Worm (Caenorhabditis elegans): ENCODE results near the gene mboa-2.

Gene mboa-2

ce11 chrV:11078104-11078724 lies 44.1 kb downstream of the mboa-2 start, which contains the start of gene act-2 (continued):
- TF ChIP-seq pha-4 (tag; optimal IDR thresholded peaks at IDR 0.05): peak; percentile 76
- no peak for TF ChIP-seq ztf-11 (tag; optimal IDR thresholded peaks at IDR 0.05)
- no peak for TF ChIP-seq nhr-2 (tag; optimal IDR thresholded peaks at IDR 0.05)

ce11 chrV:11076403-11076802 lies 45.9 kb downstream of the mboa-2 start:
- TF ChIP-seq elt-1 (tag; optimal IDR thresholded peaks at IDR 0.05; ENCODE audit: borderline replicate concordance, insufficient read depth) (peak; percentile 92), nhr-2 (tag; optimal IDR thresholded peaks at IDR 0.05) (no peak)

DNA sequence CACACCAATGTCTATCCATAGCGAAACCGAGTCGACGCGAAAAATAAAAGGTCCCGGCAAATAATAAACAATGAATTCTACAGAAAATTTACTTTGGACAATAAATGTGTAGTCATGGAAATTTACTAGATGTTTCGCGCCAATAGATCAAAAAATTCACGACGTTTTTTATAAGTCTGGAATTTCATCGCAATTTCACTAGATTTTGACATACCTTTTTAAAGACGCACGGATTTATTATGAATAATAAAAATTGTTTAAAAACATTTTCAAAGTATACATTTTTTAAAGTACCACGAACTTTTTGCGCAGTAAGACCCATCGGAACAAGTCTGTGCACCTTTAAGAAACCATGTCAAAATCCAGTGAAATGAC lies 46.3 kb downstream of the mboa-2 start:
- TF ChIP-seq elt-1 (tag; optimal IDR thresholded peaks at IDR 0.05; ENCODE audit: borderline replicate concordance, insufficient read depth) (no peak), M03D4.4 (tag; optimal IDR thresholded peaks at IDR 0.05) (no peak), pha-4 (tag; optimal IDR thresholded peaks at IDR 0.05) (no peak), mep-1 (tag; optimal IDR thresholded peaks at IDR 0.05) (no peak), mls-2 (tag; optimal IDR thresholded peaks at IDR 0.05) (no peak), nhr-76 (tag; optimal IDR thresholded peaks at IDR 0.05) (no peak)

DNA sequence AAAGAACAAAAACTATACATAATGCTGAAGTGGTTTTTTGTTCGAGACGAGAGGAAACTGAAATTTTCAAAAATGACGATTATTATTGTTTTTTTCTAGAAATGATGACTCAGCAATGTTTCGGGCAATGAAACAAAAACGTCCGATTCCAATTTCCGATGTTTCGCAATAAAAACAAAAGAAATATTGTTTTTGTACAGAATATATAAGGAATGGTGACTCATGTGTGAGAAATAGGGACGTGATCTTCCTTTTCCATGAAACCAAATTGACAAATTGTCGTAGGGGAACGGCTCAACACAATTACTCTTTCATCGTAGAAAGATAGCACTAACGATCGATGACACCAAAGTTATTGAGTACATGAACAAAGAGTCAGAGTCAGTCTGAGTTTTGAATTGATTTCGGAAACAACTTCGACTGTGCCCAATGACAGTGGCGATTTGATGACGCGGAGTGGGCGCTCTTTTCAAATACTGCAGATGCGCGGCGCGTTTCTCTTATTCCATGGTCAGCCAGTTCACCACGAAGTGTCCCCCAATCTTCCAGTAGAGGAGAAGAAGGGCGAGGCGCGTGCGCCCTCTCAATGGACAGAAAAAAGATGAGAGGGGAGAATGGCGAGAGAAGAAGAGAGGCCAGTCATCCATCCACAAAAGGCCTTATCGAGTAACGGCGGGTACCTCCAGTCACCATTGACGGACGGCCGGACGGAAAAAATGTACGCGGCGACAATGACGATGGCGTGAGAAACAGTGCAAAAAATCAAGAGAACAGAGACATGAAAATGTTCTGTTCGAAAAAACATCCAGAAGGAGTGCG lies 46.9 kb downstream of the mboa-2 start:
- TF ChIP-seq tbx-8 (GFP tag; optimal IDR thresholded peaks at IDR 0.05) (no peak), elt-1 (tag; optimal IDR thresholded peaks at IDR 0.05; ENCODE audit: borderline replicate concordance, insufficient read depth) (no peak), unc-120 (tag; optimal IDR thresholded peaks at IDR 0.05; ENCODE audit: poor library complexity, severe bottlenecking) (peak; percentile 8), nhr-28 (tag; optimal IDR thresholded peaks at IDR 0.05) (no peak), mab-5 (tag; optimal IDR thresholded peaks at IDR 0.05) (no peak), drap-1 (GFP tag; optimal IDR thresholded peaks at IDR 0.05) (peak; percentile 3)

- TF ChIP-seq unc-120 (tag; optimal IDR thresholded peaks at IDR 0.05; ENCODE audit: poor library complexity, severe bottlenecking): peak; percentile 93
- peak; percentile 6 for TF ChIP-seq unc-62 (GFP tag; optimal IDR thresholded peaks at IDR 0.05)
- no peak for TF ChIP-seq nhr-2 (tag; optimal IDR thresholded peaks at IDR 0.05)
- peak; percentile 84 for TF ChIP-seq hlh-1 (tag; optimal IDR thresholded peaks at IDR 0.05)
- peak; percentile 3 for TF ChIP-seq pha-4 (tag; optimal IDR thresholded peaks at IDR 0.05)
- no peak for TF ChIP-seq sem-2 (GFP tag; optimal IDR thresholded peaks at IDR 0.05)
- no peak for TF ChIP-seq mls-2 (tag; optimal IDR thresholded peaks at IDR 0.05)
Measured at ce11 chrV:11074448-11074847, 47.8 kb downstream of the mboa-2 start, which contains the start of gene act-3. TSS of gene act-3 (minus strand) at chrV:11074498.

- TF ChIP-seq lin-13 (tag; optimal IDR thresholded peaks at IDR 0.05) (no peak), unc-120 (tag; optimal IDR thresholded peaks at IDR 0.05; ENCODE audit: poor library complexity, severe bottlenecking) (peak; percentile 36)
Measured at ce11 chrV:11073354-11073753, 48.9 kb downstream of the mboa-2 start.

ce11 chrV:11071453-11071852 lies 50.8 kb downstream of the mboa-2 start:
- no peak for TF ChIP-seq ztf-11 (tag; optimal IDR thresholded peaks at IDR 0.05)
- TF ChIP-seq lin-32 (GFP tag; optimal IDR thresholded peaks at IDR 0.05): no peak
- no peak for TF ChIP-seq mab-5 (tag; optimal IDR thresholded peaks at IDR 0.05)
- TF ChIP-seq flh-1 (GFP tag; optimal IDR thresholded peaks at IDR 0.05): no peak
- TF ChIP-seq cnd-1 (tag; optimal IDR thresholded peaks at IDR 0.05): no peak
- TF ChIP-seq nhr-12 (tag; optimal IDR thresholded peaks at IDR 0.05): no peak
- no peak for TF ChIP-seq pha-4 (tag; optimal IDR thresholded peaks at IDR 0.05)
- TF ChIP-seq M03D4.4 (tag; optimal IDR thresholded peaks at IDR 0.05): no peak
- no peak for TF ChIP-seq sptf-1 (tag; optimal IDR thresholded peaks at IDR 0.05)
- no peak for TF ChIP-seq nhr-28 (tag; optimal IDR thresholded peaks at IDR 0.05)
- TF ChIP-seq mep-1 (tag; optimal IDR thresholded peaks at IDR 0.05): no peak
- TF ChIP-seq unc-39 (tag; optimal IDR thresholded peaks at IDR 0.05): no peak
- TF ChIP-seq ceh-43 (GFP tag; optimal IDR thresholded peaks at IDR 0.05): no peak
- TF ChIP-seq ces-1 (GFP tag; optimal IDR thresholded peaks at IDR 0.05): no peak

Measured in whole organism, mixed stage, embryonic.